Fruit fly (Drosophila melanogaster) whole organism, embryonic: Measurements from ENCODE around the gene CG3339.

Experiments used
- Bdp1 ChIP-seq: fragments of 200-800 bp; sonication (Bioruptor generic); optimal IDR thresholded peaks from 3 replicates; lab custom pipeline; 2016; ENCODE audit warnings: missing biosample characterization, missing genetic modification characterization
- CG1024 ChIP-seq: fragments of 200-800 bp; sonication (Bioruptor generic); IDR thresholded peaks from 2 replicates; pipeline ENCODE4 v1.3.6; 2022; ENCODE audit warnings: missing biosample characterization, missing genetic modification characterization
- CG10321 ChIP-seq: fragments of 200-800 bp; sonication (Bioruptor generic); IDR thresholded peaks from 2 replicates; pipeline ENCODE4 v1.3.6; 2022; ENCODE audit warnings: missing biosample characterization, missing genetic modification characterization
- CG10366 ChIP-seq: fragments of 200-800 bp; sonication (Bioruptor generic); IDR thresholded peaks from 2 replicates; pipeline ENCODE4 v1.3.6; 2022; ENCODE audit warnings: missing biosample characterization, missing genetic modification characterization
- CG10543 ChIP-seq: fragments of 200-800 bp; sonication (Bioruptor generic); optimal IDR thresholded peaks from 3 replicates; lab custom pipeline; 2017; ENCODE audit warnings: missing biosample characterization, mild to moderate bottlenecking, missing genetic modification characterization, moderate library complexity
- CG10654 ChIP-seq: fragments of 200-800 bp; sonication (Bioruptor generic); optimal IDR thresholded peaks from 2 replicates; lab custom pipeline; 2016; ENCODE audit warnings: missing biosample characterization, missing genetic modification characterization
- CG10979 ChIP-seq: fragments of 200-800 bp; sonication (Bioruptor generic); optimal IDR thresholded peaks from 2 replicates; lab custom pipeline; 2018; ENCODE audit warnings: missing biosample characterization, mild to moderate bottlenecking, missing genetic modification characterization, moderate library complexity
- CG14667 ChIP-seq: fragments of 200-800 bp; sonication (Bioruptor generic); IDR thresholded peaks from 2 replicates; pipeline ENCODE4 v1.3.6; 2022; ENCODE audit warnings: missing biosample characterization, missing genetic modification characterization
- CG15269 ChIP-seq: fragments of 200-800 bp; sonication (Bioruptor generic); optimal IDR thresholded peaks from 2 replicates; lab custom pipeline; 2018; ENCODE audit warnings: missing biosample characterization, mild to moderate bottlenecking, missing genetic modification characterization, moderate library complexity
- CG17829 ChIP-seq: fragments of 200-800 bp; optimal IDR thresholded peaks from 2 replicates; lab custom pipeline; 2019; ENCODE audit warnings: missing biosample characterization, mild to moderate bottlenecking, missing genetic modification characterization, moderate library complexity
- CG2199 ChIP-seq: fragments of 200-800 bp; sonication (Bioruptor generic); IDR thresholded peaks from 3 replicates; pipeline ENCODE4 v1.3.6; 2022; ENCODE audit warnings: missing biosample characterization, missing genetic modification characterization
- CG2875 ChIP-seq: fragments of 200-800 bp; sonication (Bioruptor generic); optimal IDR thresholded peaks from 2 replicates; lab custom pipeline; 2017; ENCODE audit warnings: missing biosample characterization, mild to moderate bottlenecking, missing genetic modification characterization, missing genetic modification reagents
- CG3065 ChIP-seq: fragments of 200-800 bp; sonication (Bioruptor generic); optimal IDR thresholded peaks from 2 replicates; lab custom pipeline; 2016; ENCODE audit warnings: missing biosample characterization, missing genetic modification characterization
- CG3281 ChIP-seq: fragments of 200-800 bp; sonication (Bioruptor generic); optimal IDR thresholded peaks from 3 replicates; lab custom pipeline; 2017; ENCODE audit warnings: missing biosample characterization, mild to moderate bottlenecking, missing genetic modification characterization
- CG4404 ChIP-seq: fragments of 200-800 bp; sonication (Bioruptor generic); IDR thresholded peaks from 2 replicates; pipeline ENCODE4 v1.3.6; 2022; ENCODE audit warnings: missing biosample characterization, missing genetic modification characterization
- CG5245 ChIP-seq: fragments of 200-800 bp; sonication (Bioruptor generic); optimal IDR thresholded peaks from 3 replicates; lab custom pipeline; 2016; ENCODE audit warnings: missing biosample characterization, missing genetic modification characterization
- CG6654 ChIP-seq: fragments of 200-800 bp; sonication (Bioruptor generic); optimal IDR thresholded peaks from 2 replicates; lab custom pipeline; 2017; ENCODE audit warnings: missing biosample characterization, mild to moderate bottlenecking, missing genetic modification characterization
- CG6765 ChIP-seq: fragments of 200-800 bp; sonication (Bioruptor generic); optimal IDR thresholded peaks from 3 replicates; lab custom pipeline; 2017; ENCODE audit warnings: missing biosample characterization, mild to moderate bottlenecking, missing genetic modification characterization
- CG7372 ChIP-seq: fragments of 200-800 bp; sonication (Bioruptor generic); IDR thresholded peaks from 2 replicates; pipeline ENCODE4 v1.3.6; 2022; ENCODE audit warnings: missing biosample characterization, missing genetic modification characterization
- CG7928 ChIP-seq: fragments of 200-800 bp; sonication (Bioruptor generic); optimal IDR thresholded peaks from 2 replicates; lab custom pipeline; 2017; ENCODE audit warnings: missing biosample characterization, mild to moderate bottlenecking, missing genetic modification characterization
- CG8388 ChIP-seq: fragments of 200-800 bp; sonication (Bioruptor generic); optimal IDR thresholded peaks from 2 replicates; lab custom pipeline; 2019; ENCODE audit warnings: missing biosample characterization, mild to moderate bottlenecking, missing genetic modification characterization, moderate library complexity
- CG9817 ChIP-seq: fragments of 200-800 bp; sonication (Bioruptor generic); optimal IDR thresholded peaks from 2 replicates; lab custom pipeline; 2018; ENCODE audit warnings: missing biosample characterization, mild to moderate bottlenecking, missing genetic modification characterization, moderate library complexity
- Dbx ChIP-seq: fragments of 200-800 bp; sonication (Bioruptor generic); IDR thresholded peaks from 3 replicates; pipeline ENCODE4 v1.3.6; 2022; ENCODE audit warnings: missing biosample characterization, missing genetic modification characterization
- Ets65A ChIP-seq: fragments of 200-800 bp; sonication (Bioruptor generic); peaks from one replicate; lab custom pipeline; 2016; ENCODE audit warnings: missing biosample characterization, missing genetic modification characterization
- GATAe ChIP-seq: fragments of 200-800 bp; sonication (Bioruptor generic); conservative IDR thresholded peaks from 2 replicates; pipeline ENCODE4 v1.3.6; 2022; ENCODE audit warnings: missing biosample characterization, missing genetic modification characterization
- HLH54F ChIP-seq: fragments of 200-800 bp; sonication (Bioruptor generic); optimal IDR thresholded peaks from 3 replicates; lab custom pipeline; 2016; ENCODE audit warnings: missing biosample characterization, missing genetic modification characterization
- Myb ChIP-seq: fragments of 200-800 bp; sonication (Bioruptor generic); optimal IDR thresholded peaks from 2 replicates; lab custom pipeline; 2016; ENCODE audit warnings: missing biosample characterization, missing genetic modification characterization
- Oaz ChIP-seq: fragments of 200-800 bp; sonication (Bioruptor generic); IDR thresholded peaks from 2 replicates; pipeline ENCODE4 v1.3.6; 2022; ENCODE audit warnings: missing biosample characterization, missing genetic modification characterization
- Pdp1 ChIP-seq, 2 experiments: fragments of 200-800 bp; sonication (Bioruptor generic); optimal IDR thresholded peaks; 3 replicates each; lab custom pipeline; 2016; ENCODE audit warnings: missing biosample characterization in 2 of 2, missing genetic modification characterization in 2 of 2, mild to moderate bottlenecking in 1 of 2, moderate library complexity in 1 of 2
- Ptx1 ChIP-seq: fragments of 200-800 bp; sonication (Bioruptor generic); IDR thresholded peaks from 2 replicates; pipeline ENCODE4 v1.3.6; 2022; ENCODE audit warnings: missing biosample characterization, missing genetic modification characterization
- Sry-β ChIP-seq: fragments of 200-800 bp; sonication (Bioruptor generic); optimal IDR thresholded peaks from 2 replicates; lab custom pipeline; 2018; ENCODE audit warnings: missing biosample characterization, mild to moderate bottlenecking, missing genetic modification characterization, moderate library complexity
- TFAM ChIP-seq: fragments of 200-800 bp; sonication (Bioruptor generic); optimal IDR thresholded peaks from 2 replicates; lab custom pipeline; 2017; ENCODE audit warnings: missing biosample characterization, missing genetic modification characterization, inconsistent platforms
- Taf1 ChIP-seq: fragments of 200-800 bp; sonication (Bioruptor generic); IDR thresholded peaks from 2 replicates; pipeline ENCODE4 v1.3.6; 2022; ENCODE audit warnings: missing biosample characterization, missing genetic modification characterization
- croc ChIP-seq: fragments of 200-800 bp; sonication (Bioruptor generic); conservative IDR thresholded peaks from 3 replicates; pipeline ENCODE4 v1.3.6; 2022; ENCODE audit warnings: missing biosample characterization, missing genetic modification characterization
- da ChIP-seq: fragments of 200-800 bp; sonication (Bioruptor generic); optimal IDR thresholded peaks from 2 replicates; lab custom pipeline; 2016; ENCODE audit warnings: missing biosample characterization, missing genetic modification characterization
- dpn ChIP-seq, 2 experiments: fragments of 200-800 bp; sonication (Bioruptor generic); optimal IDR thresholded peaks; 3 replicates each; lab custom pipeline; 2016; ENCODE audit warnings: missing biosample characterization in 2 of 2, missing genetic modification characterization in 2 of 2
- fd96Cb ChIP-seq: fragments of 200-800 bp; sonication (Bioruptor generic); optimal IDR thresholded peaks from 2 replicates; lab custom pipeline; 2018; ENCODE audit warnings: missing biosample characterization, mild to moderate bottlenecking, missing genetic modification characterization, moderate library complexity
- kay ChIP-seq: fragments of 200-800 bp; sonication (Bioruptor generic); optimal IDR thresholded peaks from 2 replicates; lab custom pipeline; 2016; ENCODE audit warnings: missing biosample characterization, missing genetic modification characterization
- klu ChIP-seq: fragments of 200-800 bp; sonication (Bioruptor generic); IDR thresholded peaks from 2 replicates; pipeline ENCODE4 v1.3.6; 2022; ENCODE audit warnings: missing biosample characterization, missing genetic modification characterization
- nerfin-1 ChIP-seq: fragments of 200-800 bp; sonication (Bioruptor generic); optimal IDR thresholded peaks from 3 replicates; lab custom pipeline; 2019; ENCODE audit warnings: missing biosample characterization, mild to moderate bottlenecking, missing genetic modification characterization, moderate library complexity
- pita ChIP-seq: fragments of 200-800 bp; sonication (Bioruptor generic); optimal IDR thresholded peaks from 2 replicates; lab custom pipeline; 2017; ENCODE audit warnings: missing biosample characterization, mild to moderate bottlenecking, missing genetic modification characterization
- pnt ChIP-seq: fragments of 200-800 bp; sonication (Bioruptor generic); optimal IDR thresholded peaks from 3 replicates; lab custom pipeline; 2016; ENCODE audit warnings: missing biosample characterization, missing genetic modification characterization
- pros ChIP-seq: fragments of 200-800 bp; sonication (Bioruptor generic); optimal IDR thresholded peaks from 3 replicates; lab custom pipeline; 2019; ENCODE audit warnings: missing biosample characterization, mild to moderate bottlenecking, missing genetic modification characterization, moderate library complexity
- schlank ChIP-seq: fragments of 200-800 bp; sonication (Bioruptor generic); optimal IDR thresholded peaks from 2 replicates; lab custom pipeline; 2018; ENCODE audit warnings: missing biosample characterization, mild to moderate bottlenecking, missing genetic modification characterization
- slbo ChIP-seq: fragments of 200-800 bp; sonication (Bioruptor generic); IDR thresholded peaks from 2 replicates; pipeline ENCODE4 v1.3.6; 2022; ENCODE audit warnings: missing biosample characterization, missing genetic modification characterization
- tap ChIP-seq: fragments of 200-800 bp; optimal IDR thresholded peaks from 3 replicates; lab custom pipeline; 2019; ENCODE audit warnings: missing biosample characterization, mild to moderate bottlenecking, missing genetic modification characterization, moderate library complexity
- tna ChIP-seq: fragments of 200-800 bp; sonication (Bioruptor generic); IDR thresholded peaks from 2 replicates; pipeline ENCODE4 v1.3.6; 2022; ENCODE audit warnings: missing biosample characterization, missing genetic modification characterization; ENCODE audit not compliant: partially characterized antibody
- tup ChIP-seq: fragments of 200-800 bp; sonication (Bioruptor generic); optimal IDR thresholded peaks from 2 replicates; lab custom pipeline; 2016; ENCODE audit warnings: missing biosample characterization, mild to moderate bottlenecking, missing genetic modification characterization, moderate library complexity
- vfl ChIP-seq: fragments of 200-800 bp; sonication (Bioruptor generic); optimal IDR thresholded peaks from 2 replicates; lab custom pipeline; 2016; ENCODE audit warnings: missing biosample characterization, missing genetic modification characterization

Gene CG3339

DNA sequence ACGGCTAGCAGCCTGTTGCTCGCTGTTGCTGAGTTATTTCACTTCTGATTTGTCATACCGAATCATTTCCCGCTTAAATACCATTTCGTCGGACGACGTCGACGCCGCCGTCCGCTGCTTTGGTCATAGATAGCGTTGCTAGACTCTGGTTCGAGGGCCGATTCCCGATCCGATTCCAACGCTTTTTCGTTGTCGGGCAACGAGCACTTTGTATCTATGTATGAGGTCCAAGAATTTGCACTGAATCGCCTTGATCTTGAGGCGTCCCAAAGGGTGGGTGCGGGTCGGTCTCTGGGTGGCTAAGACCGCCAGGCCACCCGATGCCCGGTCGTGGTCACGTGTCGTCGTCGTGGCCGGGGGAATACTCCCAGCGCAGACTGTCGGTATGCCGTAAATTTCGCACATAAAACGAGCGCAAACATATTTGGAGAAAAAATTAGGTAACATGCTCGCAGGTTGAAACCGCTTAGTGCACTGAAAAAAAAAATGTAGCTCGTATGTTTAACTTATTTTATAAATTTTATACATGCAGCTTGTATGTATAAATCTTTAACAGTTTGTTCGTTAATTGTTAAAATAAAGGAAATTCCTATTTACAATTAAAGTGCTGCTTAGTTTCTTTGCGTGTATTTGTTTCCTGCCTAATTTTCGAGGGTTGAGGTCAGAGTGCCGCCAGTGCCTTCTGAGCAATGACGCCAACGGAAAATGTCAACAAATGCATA lies 29.8 kb downstream of the CG3339 start, which contains the start of gene CG3348 (continued):
- TF ChIP-seq CG4404 (GFP tag; lab: Robert Waterston, UW) (peak; percentile 61), CG3281 (peak; percentile 92), CG6765 (GFP tag; lab: Kevin White, UChicago) (peak; percentile 42), CG14667 (0 out of 2 replicates have a peak, but pooled peaks have one; percentile 15), CG10979 (tag; lab: Kevin White, UChicago) (peak; percentile 53), CG17829 (tag; lab: Kevin White, UChicago) (peak; percentile 43), vfl (GFP tag; lab: Kevin White, UChicago) (peak; percentile 66), da (GFP tag; lab: Kevin White, UChicago) (no peak), TFAM (GFP tag; lab: Kevin White, UChicago) (no peak), CG10321 (GFP tag; lab: Robert Waterston, UW) (no peak), Ptx1 (peak; percentile 65), kay (GFP tag; lab: Kevin White, UChicago) (no peak), schlank (tag; lab: Kevin White, UChicago) (peak; percentile 69), Myb (GFP tag; lab: Kevin White, UChicago) (peak; percentile 50), CG5245 (GFP tag; lab: Kevin White, UChicago) (peak; percentile 50), CG3065 (GFP tag; lab: Kevin White, UChicago) (peak; percentile 9), CG9817 (tag; lab: Kevin White, UChicago) (peak; percentile 82), CG7928 (GFP tag; lab: Kevin White, UChicago) (peak; percentile 54), tna (GFP tag; lab: Robert Waterston, UW) (no peak), CG10654 (GFP tag; lab: Kevin White, UChicago) (peak; percentile 39), Bdp1 (GFP tag; lab: Kevin White, UChicago) (peak; percentile 40), CG6654 (GFP tag; lab: Kevin White, UChicago) (peak; percentile 48), CG10366 (GFP tag; lab: Robert Waterston, UW) (peak; percentile 71), pnt (GFP tag; lab: Kevin White, UChicago) (no peak), Oaz (peak; percentile 49; the same call in 1 of the 2 replicates)

- TF ChIP-seq schlank (tag; lab: Kevin White, UChicago) (peak; percentile 13), dpn (GFP tag; optimal IDR thresholded peaks at IDR 0.05; lab: Kevin White, UChicago) (peak; percentile 29 to 42), croc (0 out of 3 replicates have a peak, but pooled peaks have one; percentile 12), GATAe (GFP tag; lab: Robert Waterston, UW) (no peak), CG2875 (GFP tag; lab: Kevin White, UChicago) (no peak), CG7372 (GFP tag; lab: Robert Waterston, UW) (no peak), Pdp1 (GFP tag; optimal IDR thresholded peaks at IDR 0.05; lab: Kevin White, UChicago) (peak; percentile 32 to 44), klu (GFP tag; lab: Robert Waterston, UW) (no peak), Taf1 (GFP tag; lab: Robert Waterston, UW) (0 out of 2 replicates have a peak, but pooled peaks have one; percentile 29), fd96Cb (tag; lab: Kevin White, UChicago) (peak; percentile 43), pros (GFP tag; lab: Kevin White, UChicago) (no peak), CG7928 (GFP tag; lab: Kevin White, UChicago) (no peak), Ets65A (GFP tag; lab: Kevin White, UChicago) (peak; percentile 61), tap (tag; lab: Kevin White, UChicago) (no peak), CG15269 (tag; lab: Kevin White, UChicago) (peak; percentile 32), CG2199 (GFP tag; lab: Robert Waterston, UW) (no peak), tup (GFP tag; lab: Kevin White, UChicago) (no peak), CG8388 (peak; percentile 21), slbo (GFP tag; lab: Robert Waterston, UW) (peak; percentile 65), pita (GFP tag; lab: Kevin White, UChicago) (no peak), Sry-β (GFP tag; lab: Kevin White, UChicago) (no peak), CG4404 (GFP tag; lab: Robert Waterston, UW) (no peak), Dbx (peak; percentile 57; the same call in 1 of the 3 replicates), HLH54F (GFP tag; lab: Kevin White, UChicago) (peak; percentile 11), nerfin-1 (tag; lab: Kevin White, UChicago) (peak; percentile 8), CG10543 (GFP tag; lab: Kevin White, UChicago) (peak; percentile 37), CG1024 (GFP tag; lab: Robert Waterston, UW) (no peak)
Measured at dm6 chr3R:27289638-27290037, 32.5 kb downstream of the CG3339 start.
